Fruit fly (Drosophila melanogaster): Measurements from ENCODE around the gene CG32536.

Gene CG32536

DNA sequence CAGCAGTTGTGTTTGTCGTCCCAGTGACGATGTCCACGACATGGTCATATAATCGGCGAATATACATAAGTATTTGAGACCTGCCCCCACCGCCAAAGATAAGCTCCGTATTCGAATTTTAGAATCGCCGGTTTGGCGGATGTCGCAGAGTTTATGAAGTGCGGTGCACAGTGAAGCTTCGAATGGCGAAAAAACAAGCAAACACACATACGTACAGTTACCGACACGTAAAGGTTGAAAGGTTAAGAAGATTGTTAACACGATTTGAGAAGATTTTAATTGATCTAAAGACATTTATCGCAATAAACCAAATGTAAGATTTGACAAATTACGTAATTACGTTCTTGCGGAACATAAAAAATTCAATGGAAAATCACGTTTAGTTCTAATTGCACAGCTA lies 33.0 kb upstream of the CG32536 start:
- TF ChIP-seq wor (GFP tag; IDR thresholded peaks at IDR 0.05) (no peak), grau (tag; optimal IDR thresholded peaks at IDR 0.05) (peak; percentile 63), B-H2 (GFP tag; optimal IDR thresholded peaks at IDR 0.05) (no peak), lab (GFP tag; optimal IDR thresholded peaks at IDR 0.05) (peak; percentile 30), Ets65A (GFP tag) (peak; percentile 59), Pdp1 (GFP tag; optimal IDR thresholded peaks at IDR 0.05) (peak in 1 of 2 experiments; percentile 56), CG4854 (GFP tag; optimal IDR thresholded peaks at IDR 0.05) (no peak), BtbVII (GFP tag; optimal IDR thresholded peaks at IDR 0.05) (no peak), Dip3 (GFP tag; optimal IDR thresholded peaks at IDR 0.05) (no peak), fd102C (GFP tag; optimal IDR thresholded peaks at IDR 0.05) (no peak), disco-r (GFP tag; optimal IDR thresholded peaks at IDR 0.05) (no peak), CG18599 (GFP tag; optimal IDR thresholded peaks at IDR 0.05) (peak; percentile 14), CG33213 (GFP tag; optimal IDR thresholded peaks at IDR 0.05) (no peak), Med (GFP tag) (peak; percentile 23), fd96Cb (tag; optimal IDR thresholded peaks at IDR 0.05) (no peak), ase (GFP tag; IDR thresholded peaks at IDR 0.05) (no peak), PHDP (tag; optimal IDR thresholded peaks at IDR 0.05) (no peak), CG8290 (GFP tag; optimal IDR thresholded peaks at IDR 0.05) (no peak), CG8290 (tag; optimal IDR thresholded peaks at IDR 0.05) (peak in 1 of 2 experiments; percentile 8)

DNA sequence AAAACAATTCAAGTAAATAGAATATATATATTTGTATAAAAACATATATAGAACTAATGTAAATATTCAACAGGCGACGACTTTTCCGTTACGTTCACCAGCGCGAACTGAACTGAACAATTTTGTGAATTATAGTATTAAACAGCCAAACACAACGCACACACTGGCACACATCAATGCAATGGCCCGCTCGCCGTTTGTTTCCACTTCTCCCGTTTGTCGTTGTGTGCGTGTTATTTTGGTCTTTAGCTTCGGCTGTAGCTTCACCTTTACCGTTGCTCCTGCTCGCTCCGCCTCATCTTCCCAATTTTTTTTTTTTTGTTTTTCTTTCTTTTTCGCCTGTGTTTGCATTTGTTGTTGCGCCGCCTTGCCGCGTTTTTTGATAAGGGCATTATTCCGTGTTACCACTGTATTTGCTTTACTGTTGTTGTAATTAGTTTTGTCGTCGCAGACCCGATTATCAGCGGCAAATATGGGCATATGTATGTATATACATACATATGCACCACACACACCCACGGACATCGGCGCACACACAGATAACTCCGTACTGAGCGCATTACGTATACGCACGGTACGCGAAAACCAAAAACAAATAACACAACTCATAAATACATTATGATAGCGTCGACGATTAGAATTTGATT lies 31.2 kb upstream of the CG32536 start, which contains the start of gene CG8051:
Gene CG8051 (minus strand): TSS at position 116 of the 647 bp plus-strand sequence.
- TF ChIP-seq CG15601 (tag; optimal IDR thresholded peaks at IDR 0.05) (peak; percentile 31), CG12104 (GFP tag; optimal IDR thresholded peaks at IDR 0.05) (no peak), Hey (tag; optimal IDR thresholded peaks at IDR 0.05) (no peak), Deaf1 (tag; optimal IDR thresholded peaks at IDR 0.05) (peak; percentile 38), Jarid2 (GFP tag; optimal IDR thresholded peaks at IDR 0.05) (no peak), CG17802 (tag; optimal IDR thresholded peaks at IDR 0.05) (no peak), nmo (GFP tag; optimal IDR thresholded peaks at IDR 0.05) (no peak), pnt (GFP tag; optimal IDR thresholded peaks at IDR 0.05) (no peak), CG12071 (GFP tag; optimal IDR thresholded peaks at IDR 0.05) (no peak), Hr39 (optimal IDR thresholded peaks at IDR 0.05) (no peak), fd64A (GFP tag; optimal IDR thresholded peaks at IDR 0.05) (peak; percentile 13), CG4854 (GFP tag; optimal IDR thresholded peaks at IDR 0.05) (no peak), ATbp (GFP tag; optimal IDR thresholded peaks at IDR 0.05) (peak; percentile 51), CG9817 (tag; optimal IDR thresholded peaks at IDR 0.05) (no peak), ara (GFP tag; IDR thresholded peaks at IDR 0.05) (no peak), tup (GFP tag; optimal IDR thresholded peaks at IDR 0.05) (no peak), CG17568 (GFP tag; optimal IDR thresholded peaks at IDR 0.05) (peak; percentile 9), CG30403 (GFP tag; optimal IDR thresholded peaks at IDR 0.05) (no peak), kah (GFP tag; optimal IDR thresholded peaks at IDR 0.05) (no peak), CG17912 (GFP tag; optimal IDR thresholded peaks at IDR 0.05) (no peak), yki (optimal IDR thresholded peaks at IDR 0.05) (no peak), hkb (optimal IDR thresholded peaks at IDR 0.05) (no peak), hkb (GFP tag; IDR thresholded peaks at IDR 0.05) (no peak), ab (GFP tag; optimal IDR thresholded peaks at IDR 0.05) (no peak), stwl (tag; optimal IDR thresholded peaks at IDR 0.05) (peak; percentile 26), Dfd (GFP tag; optimal IDR thresholded peaks at IDR 0.05) (no peak), CG31388 (GFP tag; optimal IDR thresholded peaks at IDR 0.05) (no peak), gce (GFP tag; IDR thresholded peaks at IDR 0.05) (no peak), Scr (GFP tag; IDR thresholded peaks at IDR 0.05; ENCODE audit: partially characterized antibody) (no peak), cad (GFP tag; optimal IDR thresholded peaks at IDR 0.05) (no peak), CG12236 (GFP tag; optimal IDR thresholded peaks at IDR 0.05) (no peak), MTF-1 (GFP tag; optimal IDR thresholded peaks at IDR 0.05; ENCODE audit: borderline replicate concordance) (peak; percentile 42), Usf (GFP tag; optimal IDR thresholded peaks at IDR 0.05) (no peak)

All from whole organism, embryonic.